Worm (Caenorhabditis elegans) whole organism, early embryonic: ENCODE results near the gene cept-1.

Experiments used
- F13C5.2 ChIP-seq: sonication (generic microtip); optimal IDR thresholded peaks from 2 replicates; lab custom pipeline; 2017; ENCODE audit warnings: mild to moderate bottlenecking, missing genetic modification characterization, inconsistent platforms, missing compliant biosample characterization
- ama-1 ChIP-seq: fragments of 150-350 bp; optimal IDR thresholded peaks from 2 replicates; lab custom pipeline; 2014
- ceh-13 ChIP-seq: fragments of 200-800 bp; sonication (Bioruptor generic); optimal IDR thresholded peaks from 2 replicates; lab custom pipeline; 2018; ENCODE audit warnings: mild to moderate bottlenecking, missing genetic modification characterization, missing compliant biosample characterization
- hmg-4 ChIP-seq: fragments of 200-800 bp; sonication (Bioruptor generic); optimal IDR thresholded peaks from 2 replicates; lab custom pipeline; 2018; ENCODE audit warnings: mild to moderate bottlenecking, missing genetic modification characterization, missing compliant biosample characterization
- pes-1 ChIP-seq: fragments of 200-800 bp; sonication (Bioruptor generic); IDR thresholded peaks from 2 replicates; pipeline ENCODE4 v1.3.6; 2022; ENCODE audit warnings: missing genetic modification reagents, missing genetic modification characterization, missing compliant biosample characterization

DNA sequence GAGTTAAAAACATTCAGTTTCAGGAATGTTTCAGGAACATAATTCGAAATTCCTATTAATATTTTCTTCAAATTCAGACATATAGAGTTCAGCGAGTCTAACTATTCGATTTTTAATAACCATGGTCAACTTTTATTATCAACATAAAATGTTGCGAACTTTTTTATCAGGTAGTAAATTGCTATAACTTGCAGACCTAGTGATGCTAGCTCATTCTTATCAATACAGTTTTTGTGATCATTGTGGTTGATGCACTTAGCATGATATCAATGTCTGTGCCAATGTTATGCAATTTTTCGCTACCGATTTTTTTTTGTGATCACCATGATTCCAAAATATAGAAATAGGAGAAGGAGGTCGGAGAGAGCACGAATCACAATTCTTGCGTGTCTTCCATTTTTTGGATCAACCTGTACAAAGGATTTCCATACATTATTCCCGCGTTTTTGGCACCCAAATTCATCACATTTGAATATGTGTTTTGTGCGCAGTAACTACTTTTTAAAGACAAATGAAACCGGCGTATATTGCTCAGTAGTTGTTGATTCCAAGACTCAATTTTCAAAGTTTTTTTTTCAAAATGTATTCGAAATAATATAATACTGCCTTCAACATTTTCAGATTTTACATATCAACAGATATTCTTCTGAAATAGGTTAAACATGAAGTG lies 30.6 kb upstream of the cept-1 start, which contains the start of gene pgp-12:
- no peak for TF ChIP-seq ama-1 (lab: Kevin White, UChicago)
- no peak for TF ChIP-seq F13C5.2 (tag; lab: Kevin White, UChicago)
- TF ChIP-seq ceh-13 (GFP tag; lab: Kevin White, UChicago): no peak
- TF ChIP-seq hmg-4 (GFP tag; lab: Kevin White, UChicago): no peak
- TF ChIP-seq pes-1 (GFP tag; lab: Robert Waterston, UW): no peak
